Worm (Caenorhabditis elegans) whole organism, L4/young adult: ENCODE data around the gene mig-5.

Experiments used
- W03F9.2 ChIP-seq: fragments of 150-350 bp; optimal IDR thresholded peaks from 2 replicates; lab custom pipeline; 2014; ENCODE audit warnings: missing biosample characterization, missing genetic modification characterization
- dao-5 ChIP-seq: sonication (generic microtip); optimal IDR thresholded peaks from 2 replicates; lab custom pipeline; 2016; ENCODE audit warnings: missing genotype, missing genetic modification characterization, moderate library complexity, missing compliant biosample characterization
- him-1 ChIP-seq: sonication (generic microtip); optimal IDR thresholded peaks from 2 replicates; lab custom pipeline; 2016; ENCODE audit warnings: missing genotype, missing genetic modification reagents, missing genetic modification characterization, missing compliant biosample characterization

mig-5 gene

DNA sequence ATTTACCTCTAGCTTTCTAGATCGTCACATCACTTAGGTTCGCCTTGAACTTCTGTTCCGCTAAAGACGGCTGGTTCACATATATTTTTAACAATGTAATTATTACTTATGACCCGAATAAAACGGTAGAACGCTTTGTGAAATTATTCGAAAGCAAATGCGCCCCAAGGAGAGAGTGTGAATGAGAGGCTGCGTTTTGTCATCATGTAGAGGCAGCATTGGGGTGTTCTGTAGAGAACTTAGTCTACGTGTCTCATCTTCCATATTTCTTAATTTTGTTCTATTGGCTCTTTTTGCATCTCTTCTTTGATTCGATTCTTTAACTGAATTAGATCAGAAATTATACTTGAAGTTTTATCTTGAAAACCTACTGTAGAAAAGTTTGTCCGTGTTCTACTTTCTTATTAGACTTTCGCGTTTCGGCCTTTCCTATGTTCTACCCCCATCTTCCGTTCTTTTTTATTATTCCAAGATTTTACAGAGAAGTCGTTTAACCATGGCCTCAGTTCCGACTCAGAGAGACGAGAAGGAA lies 46.7 kb downstream of the mig-5 start, which contains the start of gene cdc-48.2:
cdc-48.2 (plus strand) TSS at position 482 of the 532 bp plus-strand sequence.
- TF ChIP-seq dao-5 (tag; lab: Kevin White, UChicago) (no peak), him-1 (no peak), W03F9.2 (tag; lab: Kevin White, UChicago) (no peak)

DNA sequence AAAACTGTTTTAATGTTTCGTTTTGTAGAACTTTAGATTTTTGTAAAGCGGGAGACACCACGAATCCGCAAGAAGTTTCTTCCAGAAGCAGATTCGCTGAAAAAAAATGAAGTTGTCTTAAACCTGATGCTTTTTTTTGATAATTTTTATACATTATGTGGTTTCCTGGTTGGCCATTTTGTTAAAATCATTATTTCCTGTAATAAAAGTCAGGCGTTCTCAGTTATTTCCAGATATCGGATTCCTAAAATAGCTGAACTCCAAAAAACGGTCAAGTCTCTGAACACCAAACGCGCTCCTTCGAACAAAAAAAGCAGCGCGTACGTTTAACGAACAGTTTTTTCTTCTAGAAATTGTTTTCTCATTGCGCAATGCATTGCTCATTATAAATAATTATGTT lies 47.4 kb downstream of the mig-5 start:
- TF ChIP-seq him-1 (no peak), W03F9.2 (tag; lab: Kevin White, UChicago) (no peak), dao-5 (tag; lab: Kevin White, UChicago) (no peak)

DNA sequence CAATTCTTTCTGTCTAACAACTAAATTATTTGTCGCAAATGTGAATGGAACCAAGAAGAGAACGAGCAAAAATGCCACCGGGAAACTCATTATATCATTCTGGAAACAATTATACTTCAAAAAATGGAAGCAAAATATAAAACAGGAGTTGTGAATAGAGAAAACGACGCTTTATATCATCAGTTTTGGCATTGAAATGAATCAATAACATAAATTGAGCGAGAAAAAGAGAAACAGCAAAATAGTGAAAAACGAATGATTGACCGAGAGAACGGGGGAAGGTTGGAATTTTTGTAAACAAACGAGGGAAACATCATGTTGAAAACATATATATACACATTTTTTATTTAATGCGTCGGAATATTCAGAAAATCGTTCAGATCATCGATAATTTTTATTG lies 48.0 kb downstream of the mig-5 start, which contains the start of gene ctns-1:
ctns-1 (minus strand) TSS at position 101 of the 400 bp plus-strand sequence.
- TF ChIP-seq him-1, result no peak

DNA sequence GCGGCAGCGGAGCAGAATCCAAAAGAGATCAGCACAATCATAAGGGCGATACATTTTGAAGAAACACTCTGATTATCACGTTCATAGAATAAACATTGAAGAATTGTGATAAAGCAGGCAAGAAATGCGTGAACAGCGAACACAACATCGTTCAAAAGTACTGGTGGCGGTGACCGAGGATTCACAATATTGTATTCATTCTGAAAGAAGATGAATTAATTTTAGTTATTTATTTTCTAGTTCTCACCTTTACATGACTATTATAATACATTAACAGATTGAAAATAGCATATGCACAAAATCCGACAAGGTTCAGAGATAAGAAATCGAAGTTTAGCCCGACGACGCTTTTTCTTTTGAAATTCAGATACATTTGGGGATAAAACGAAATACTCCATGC lies 48.9 kb downstream of the mig-5 start:
- TF ChIP-seq W03F9.2 (tag; lab: Kevin White, UChicago), result no peak
- TF ChIP-seq dao-5 (tag; lab: Kevin White, UChicago), result no peak
- no peak for TF ChIP-seq him-1
